Fruit fly (Drosophila melanogaster): ENCODE data around the gene CG13898.

Gene CG13898

dm6 chr3L:781702-782314 is 22.0 kb downstream of the CG13898 start:
- no peak for TF ChIP-seq EcR (GFP tag; optimal IDR thresholded peaks at IDR 0.05)

DNA sequence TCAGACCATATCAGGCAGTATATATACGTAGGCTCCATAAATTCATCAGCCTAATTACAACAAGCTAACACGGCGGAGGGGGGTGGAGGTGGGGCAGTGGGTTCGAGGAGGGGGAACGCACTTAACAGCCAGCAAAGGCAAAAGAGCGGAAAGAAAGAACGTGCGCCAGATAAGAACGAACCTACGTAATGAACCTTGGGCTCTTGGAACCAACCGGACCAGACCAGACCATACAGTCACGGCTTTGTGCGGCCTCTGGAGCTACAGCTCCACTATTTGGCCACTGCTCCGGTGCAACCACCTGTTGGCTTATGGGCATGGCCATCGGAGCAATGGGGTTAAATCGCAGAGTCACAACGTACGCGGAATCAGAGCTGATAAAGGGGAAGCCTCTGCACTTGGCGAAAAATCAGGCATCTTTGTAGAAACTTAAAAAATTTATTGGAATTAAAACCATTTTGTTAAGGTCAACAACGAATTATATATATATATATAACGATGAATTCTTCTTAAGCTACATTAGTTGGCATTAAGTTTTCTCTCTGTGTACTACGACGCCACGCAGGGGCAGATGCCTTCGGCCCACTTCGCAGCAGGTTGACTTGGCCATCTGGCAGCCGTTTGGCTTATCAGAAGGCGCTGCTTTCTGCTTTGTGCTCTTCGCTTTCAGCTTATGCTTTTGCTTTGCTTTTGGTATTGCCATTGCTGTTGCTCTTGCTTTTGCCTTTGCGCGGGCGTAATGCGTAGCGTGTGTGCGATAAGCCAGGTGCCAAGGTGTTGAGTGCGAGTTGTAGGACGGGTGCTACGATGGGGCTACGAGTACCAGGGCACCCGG is 22.8 kb downstream of the CG13898 start:
- TF ChIP-seq CG8478 (optimal IDR thresholded peaks at IDR 0.05): no peak
- peak; percentile 29 to 54 for TF ChIP-seq EcR (GFP tag; optimal IDR thresholded peaks at IDR 0.05)

dm6 chr3L:780489-780866 is 23.4 kb downstream of the CG13898 start:
- TF ChIP-seq usp (GFP tag; optimal IDR thresholded peaks at IDR 0.05): no peak
- no peak for TF ChIP-seq Dll (optimal IDR thresholded peaks at IDR 0.05)
- no peak for TF ChIP-seq psq (optimal IDR thresholded peaks at IDR 0.05)
- no peak for TF ChIP-seq CG8478 (optimal IDR thresholded peaks at IDR 0.05)
- TF ChIP-seq EcR (GFP tag; optimal IDR thresholded peaks at IDR 0.05): no peak
- TF ChIP-seq pan (optimal IDR thresholded peaks at IDR 0.05): no peak

dm6 chr3L:778977-779376 is 24.9 kb downstream of the CG13898 start:
- no peak for TF ChIP-seq psq (optimal IDR thresholded peaks at IDR 0.05)
- TF ChIP-seq pan (optimal IDR thresholded peaks at IDR 0.05): no peak
- TF ChIP-seq usp (GFP tag; optimal IDR thresholded peaks at IDR 0.05): no peak
- no peak for TF ChIP-seq Dll (optimal IDR thresholded peaks at IDR 0.05)
- TF ChIP-seq CG8478 (optimal IDR thresholded peaks at IDR 0.05): no peak
- TF ChIP-seq EcR (GFP tag; optimal IDR thresholded peaks at IDR 0.05): no peak

DNA sequence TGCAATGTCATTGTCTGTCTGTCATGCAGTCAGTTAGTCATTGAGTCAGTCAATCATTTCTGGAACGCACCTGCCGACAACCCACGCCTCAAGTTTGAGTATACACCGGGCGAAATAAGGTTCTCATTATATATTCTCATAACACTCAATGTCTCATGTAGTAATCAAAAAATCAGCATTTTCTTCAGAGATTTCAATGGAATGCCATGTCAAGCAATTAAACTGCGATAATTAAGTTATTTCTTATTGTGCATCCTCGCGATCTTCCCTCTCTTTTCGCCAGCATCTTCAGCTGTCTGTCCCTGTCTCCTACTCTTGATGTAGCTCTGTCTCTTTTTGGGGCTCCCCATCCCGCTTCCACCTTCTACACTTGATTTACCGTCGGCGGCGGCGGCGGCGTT is 26.6 kb downstream of the CG13898 start:
- TF ChIP-seq Dll (optimal IDR thresholded peaks at IDR 0.05) (no peak), pan (optimal IDR thresholded peaks at IDR 0.05) (no peak), psq (optimal IDR thresholded peaks at IDR 0.05) (no peak), usp (GFP tag; optimal IDR thresholded peaks at IDR 0.05) (no peak), EcR (GFP tag; optimal IDR thresholded peaks at IDR 0.05) (no peak), CG8478 (optimal IDR thresholded peaks at IDR 0.05) (no peak)

dm6 chr3L:776696-777095 is 27.2 kb downstream of the CG13898 start:
- TF ChIP-seq pan (optimal IDR thresholded peaks at IDR 0.05) (no peak), psq (optimal IDR thresholded peaks at IDR 0.05) (no peak), EcR (GFP tag; optimal IDR thresholded peaks at IDR 0.05) (no peak), Dll (optimal IDR thresholded peaks at IDR 0.05) (no peak), usp (GFP tag; optimal IDR thresholded peaks at IDR 0.05) (no peak), CG8478 (optimal IDR thresholded peaks at IDR 0.05) (no peak)

dm6 chr3L:776201-776600 is 27.6 kb downstream of the CG13898 start:
- TF ChIP-seq psq (optimal IDR thresholded peaks at IDR 0.05): no peak
- TF ChIP-seq usp (GFP tag; optimal IDR thresholded peaks at IDR 0.05): no peak

DNA sequence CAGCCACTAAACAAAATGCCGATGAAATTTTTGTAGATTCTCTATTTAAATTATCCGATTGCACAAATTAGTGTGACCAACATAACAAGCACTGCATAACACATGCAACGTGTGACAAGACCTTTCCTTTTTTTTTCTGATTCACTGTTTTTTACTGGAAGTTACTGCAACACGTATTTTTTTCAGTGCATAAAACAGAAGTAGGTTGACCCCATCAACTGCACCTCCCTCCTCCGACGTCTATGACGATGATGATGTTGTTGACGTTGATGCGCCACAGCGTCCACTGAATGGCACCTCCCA is 28.8 kb downstream of the CG13898 start:
- TF ChIP-seq usp (GFP tag; optimal IDR thresholded peaks at IDR 0.05): no peak
- TF ChIP-seq pan (optimal IDR thresholded peaks at IDR 0.05): no peak
- no peak for TF ChIP-seq EcR (GFP tag; optimal IDR thresholded peaks at IDR 0.05)
- no peak for TF ChIP-seq CG8478 (optimal IDR thresholded peaks at IDR 0.05)
- TF ChIP-seq psq (optimal IDR thresholded peaks at IDR 0.05): no peak
- TF ChIP-seq Dll (optimal IDR thresholded peaks at IDR 0.05): no peak

DNA sequence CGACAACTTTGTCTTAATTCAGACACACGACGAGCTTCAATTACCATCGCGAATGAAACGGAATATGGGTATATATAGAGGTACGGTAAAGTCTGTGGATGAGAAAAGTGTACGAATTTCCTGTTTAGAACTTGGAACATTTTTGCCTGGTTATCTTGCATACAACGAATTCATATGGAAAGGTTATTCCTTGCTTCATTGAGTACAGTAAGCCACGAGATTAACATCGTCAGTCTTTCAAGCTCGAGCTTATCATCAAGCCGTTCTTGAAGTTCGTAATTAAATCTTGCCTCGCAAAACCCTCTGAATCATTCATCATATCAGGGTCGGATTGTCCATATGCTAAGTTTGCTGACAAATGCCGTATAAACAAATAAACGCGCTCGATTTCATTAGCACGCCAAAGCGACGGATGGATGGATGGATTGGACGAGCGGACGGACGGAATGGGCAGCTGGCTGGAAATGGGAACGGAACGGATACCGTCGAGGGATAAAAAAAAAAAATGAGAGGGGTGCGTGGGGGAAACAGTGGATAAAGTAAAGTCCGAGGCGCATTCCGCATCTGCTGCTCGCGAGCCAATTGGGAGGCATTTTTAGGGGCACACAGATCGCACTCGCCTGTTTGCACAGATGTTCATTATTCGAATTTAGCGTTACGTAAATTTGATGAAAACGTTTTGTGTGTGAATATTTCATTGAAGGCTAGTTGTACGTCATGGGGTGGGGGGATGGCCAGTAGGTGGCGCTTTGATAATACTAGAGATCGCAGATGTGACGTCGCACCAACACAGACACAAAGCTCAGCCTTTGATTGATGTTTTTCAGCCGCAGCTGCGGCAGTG is 29.4 kb downstream of the CG13898 start:
- TF ChIP-seq CG8478 (optimal IDR thresholded peaks at IDR 0.05): no peak

dm6 chr3L:772193-772592 is 31.7 kb downstream of the CG13898 start:
- TF ChIP-seq pan (optimal IDR thresholded peaks at IDR 0.05) (no peak), CG8478 (optimal IDR thresholded peaks at IDR 0.05) (no peak), Dll (optimal IDR thresholded peaks at IDR 0.05) (no peak), EcR (GFP tag; optimal IDR thresholded peaks at IDR 0.05) (no peak), psq (optimal IDR thresholded peaks at IDR 0.05) (no peak), usp (GFP tag; optimal IDR thresholded peaks at IDR 0.05) (no peak)

dm6 chr3L:771361-771760 is 32.5 kb downstream of the CG13898 start:
- no peak for TF ChIP-seq psq (optimal IDR thresholded peaks at IDR 0.05)
- TF ChIP-seq Dll (optimal IDR thresholded peaks at IDR 0.05): no peak
- TF ChIP-seq pan (optimal IDR thresholded peaks at IDR 0.05): no peak
- no peak for TF ChIP-seq CG8478 (optimal IDR thresholded peaks at IDR 0.05)
- no peak for TF ChIP-seq usp (GFP tag; optimal IDR thresholded peaks at IDR 0.05)
- TF ChIP-seq EcR (GFP tag; optimal IDR thresholded peaks at IDR 0.05): no peak

dm6 chr3L:770157-770672 is 33.6 kb downstream of the CG13898 start:
- no peak for TF ChIP-seq EcR (GFP tag; optimal IDR thresholded peaks at IDR 0.05)
- TF ChIP-seq psq (optimal IDR thresholded peaks at IDR 0.05): no peak
- no peak for TF ChIP-seq CG8478 (optimal IDR thresholded peaks at IDR 0.05)
- TF ChIP-seq usp (GFP tag; optimal IDR thresholded peaks at IDR 0.05): no peak
- TF ChIP-seq Dll (optimal IDR thresholded peaks at IDR 0.05): no peak
- no peak for TF ChIP-seq pan (optimal IDR thresholded peaks at IDR 0.05)

Measured in whole organism.